Fruit fly (Drosophila melanogaster): ENCODE data around the gene CG5854.

CG5854 gene

dm6 chr3R:23909347-23909862 lies 24.3 kb upstream of the CG5854 start (continued):
- TF ChIP-seq CG8924 (tag; optimal IDR thresholded peaks at IDR 0.05) (no peak), CG5245 (GFP tag; optimal IDR thresholded peaks at IDR 0.05) (no peak), knrl (GFP tag; IDR thresholded peaks at IDR 0.05; ENCODE audit: partially characterized antibody) (no peak), ken (GFP tag; IDR thresholded peaks at IDR 0.05) (no peak), HLH3B (GFP tag; IDR thresholded peaks at IDR 0.05) (no peak), en (GFP tag; optimal IDR thresholded peaks at IDR 0.05) (no peak), Xbp1 (GFP tag; optimal IDR thresholded peaks at IDR 0.05) (no peak), CG32772 (GFP tag; IDR thresholded peaks at IDR 0.05) (no peak), Camta (GFP tag; optimal IDR thresholded peaks at IDR 0.05) (no peak), oc (tag; optimal IDR thresholded peaks at IDR 0.05) (peak; percentile 25), Nf-YC (tag; optimal IDR thresholded peaks at IDR 0.05) (peak; percentile 22), psq (GFP tag; optimal IDR thresholded peaks at IDR 0.05) (no peak), lilli (GFP tag; optimal IDR thresholded peaks at IDR 0.05) (no peak), pfk (GFP tag; optimal IDR thresholded peaks at IDR 0.05) (no peak), CG33557 (GFP tag; optimal IDR thresholded peaks at IDR 0.05) (no peak), Doc2 (GFP tag; IDR thresholded peaks at IDR 0.05) (no peak), CG10147 (GFP tag; optimal IDR thresholded peaks at IDR 0.05) (peak; percentile 37), CkIIα-i1 (GFP tag; IDR thresholded peaks at IDR 0.05) (no peak), CG17568 (GFP tag; optimal IDR thresholded peaks at IDR 0.05) (peak; percentile 70), CG12391 (tag; optimal IDR thresholded peaks at IDR 0.05) (peak; percentile 3), GATAe (GFP tag; conservative IDR thresholded peaks at IDR 0.05) (no peak), Ssrp (tag; optimal IDR thresholded peaks at IDR 0.05) (no peak), bcd (GFP tag; optimal IDR thresholded peaks at IDR 0.05) (no peak), CG14860 (GFP tag; IDR thresholded peaks at IDR 0.05; ENCODE audit: partially characterized antibody) (no peak), amos (GFP tag; IDR thresholded peaks at IDR 0.05; ENCODE audit: partially characterized antibody) (no peak), CG10321 (GFP tag; IDR thresholded peaks at IDR 0.05) (0 out of 2 replicates have a peak, but pooled peaks have one; percentile 13), CG3847 (GFP tag; IDR thresholded peaks at IDR 0.05) (no peak), wor (GFP tag; IDR thresholded peaks at IDR 0.05) (no peak), CG42726 (GFP tag; IDR thresholded peaks at IDR 0.05; ENCODE audit: partially characterized antibody) (no peak), CG9797 (GFP tag; optimal IDR thresholded peaks at IDR 0.05) (no peak), CG2202 (tag; optimal IDR thresholded peaks at IDR 0.05) (no peak), CG7928 (GFP tag; optimal IDR thresholded peaks at IDR 0.05) (no peak), org-1 (GFP tag; optimal IDR thresholded peaks at IDR 0.05) (no peak), ttk (GFP tag; IDR thresholded peaks at IDR 0.05) (no peak), da (GFP tag; optimal IDR thresholded peaks at IDR 0.05) (no peak), HHEX (GFP tag; optimal IDR thresholded peaks at IDR 0.05) (peak; percentile 39), E2f1 (GFP tag; IDR thresholded peaks at IDR 0.05) (no peak), odd (GFP tag; optimal IDR thresholded peaks at IDR 0.05) (peak; percentile 72), gce (GFP tag; IDR thresholded peaks at IDR 0.05) (no peak), bsh (GFP tag; optimal IDR thresholded peaks at IDR 0.05) (peak in 1 of 2 experiments; percentile 42), NC2α (GFP tag; optimal IDR thresholded peaks at IDR 0.05) (no peak), Usf (GFP tag; optimal IDR thresholded peaks at IDR 0.05) (no peak), CG11247 (GFP tag; IDR thresholded peaks at IDR 0.05) (no peak), p53 (GFP tag; optimal IDR thresholded peaks at IDR 0.05) (no peak), CG4282 (GFP tag; optimal IDR thresholded peaks at IDR 0.05) (no peak), CG6813 (GFP tag; optimal IDR thresholded peaks at IDR 0.05) (peak; percentile 67), abd-A (tag; optimal IDR thresholded peaks at IDR 0.05) (peak; percentile 45), D19A (tag; optimal IDR thresholded peaks at IDR 0.05) (no peak), gcm (GFP tag; optimal IDR thresholded peaks at IDR 0.05) (peak; percentile 10), stwl (tag; optimal IDR thresholded peaks at IDR 0.05) (no peak), grn (GFP tag; optimal IDR thresholded peaks at IDR 0.05) (no peak)
